Worm (Caenorhabditis elegans) whole organism, early embryonic: ENCODE measurements around the gene T24C4.10.

Source experiments
- B0310.2 ChIP-seq: sonication (generic microtip); optimal IDR thresholded peaks from 2 replicates; lab custom pipeline; 2016; ENCODE audit warnings: mild to moderate bottlenecking, missing genetic modification characterization, missing compliant biosample characterization
- ama-1 ChIP-seq: fragments of 150-350 bp; optimal IDR thresholded peaks from 2 replicates; lab custom pipeline; 2014
- ceh-13 ChIP-seq: fragments of 200-800 bp; sonication (Bioruptor generic); optimal IDR thresholded peaks from 2 replicates; lab custom pipeline; 2018; ENCODE audit warnings: mild to moderate bottlenecking, missing genetic modification characterization, missing compliant biosample characterization
- ceh-36 ChIP-seq: sonication (generic microtip); optimal IDR thresholded peaks from 2 replicates; lab custom pipeline; 2016; ENCODE audit warnings: missing genetic modification characterization, inconsistent platforms, missing compliant biosample characterization
- ets-7 ChIP-seq: sonication (generic microtip); optimal IDR thresholded peaks from 2 replicates; lab custom pipeline; 2016; ENCODE audit warnings: missing genotype, missing genetic modification characterization, missing compliant biosample characterization
- flt-1 ChIP-seq: fragments of 200-800 bp; sonication (Bioruptor generic); IDR thresholded peaks from 2 replicates; pipeline ENCODE4 v1.3.6; 2022; ENCODE audit warnings: missing genetic modification characterization, missing compliant biosample characterization
- hmbx-1 ChIP-seq: sonication (generic microtip); optimal IDR thresholded peaks from 2 replicates; lab custom pipeline; 2016; ENCODE audit warnings: mild to moderate bottlenecking, missing genetic modification characterization, missing compliant biosample characterization
- hmg-4 ChIP-seq: fragments of 200-800 bp; sonication (Bioruptor generic); optimal IDR thresholded peaks from 2 replicates; lab custom pipeline; 2018; ENCODE audit warnings: mild to moderate bottlenecking, missing genetic modification characterization, missing compliant biosample characterization
- hnd-1 ChIP-seq: sonication (generic microtip); optimal IDR thresholded peaks from 2 replicates; lab custom pipeline; 2016; ENCODE audit warnings: missing genetic modification characterization, missing compliant biosample characterization
- pes-1 ChIP-seq: fragments of 200-800 bp; sonication (Bioruptor generic); IDR thresholded peaks from 2 replicates; pipeline ENCODE4 v1.3.6; 2022; ENCODE audit warnings: missing genetic modification reagents, missing genetic modification characterization, missing compliant biosample characterization
- scrt-1 ChIP-seq: fragments of 200-800 bp; sonication (Bioruptor generic); IDR thresholded peaks from 2 replicates; pipeline ENCODE4 v1.3.6; 2022; ENCODE audit warnings: missing genetic modification characterization, missing compliant biosample characterization
- sea-1 ChIP-seq: fragments of 200-800 bp; sonication (Bioruptor generic); conservative IDR thresholded peaks from 2 replicates; pipeline ENCODE4 v1.3.6; 2022; ENCODE audit warnings: missing genetic modification characterization, missing compliant biosample characterization
- tbx-11 ChIP-seq: fragments of 200-800 bp; sonication (Bioruptor generic); IDR thresholded peaks from 2 replicates; pipeline ENCODE4 v1.3.6; 2022; ENCODE audit warnings: missing genetic modification characterization, missing compliant biosample characterization
- tbx-37 ChIP-seq: fragments of 200-800 bp; sonication (Bioruptor generic); conservative IDR thresholded peaks from 2 replicates; pipeline ENCODE4 v1.3.6; 2022; ENCODE audit warnings: missing genetic modification reagents, missing genetic modification characterization, missing compliant biosample characterization
- tra-4 ChIP-seq: sonication (generic microtip); optimal IDR thresholded peaks from 2 replicates; lab custom pipeline; 2017; ENCODE audit warnings: missing genetic modification characterization, missing compliant biosample characterization

Gene T24C4.10

DNA sequence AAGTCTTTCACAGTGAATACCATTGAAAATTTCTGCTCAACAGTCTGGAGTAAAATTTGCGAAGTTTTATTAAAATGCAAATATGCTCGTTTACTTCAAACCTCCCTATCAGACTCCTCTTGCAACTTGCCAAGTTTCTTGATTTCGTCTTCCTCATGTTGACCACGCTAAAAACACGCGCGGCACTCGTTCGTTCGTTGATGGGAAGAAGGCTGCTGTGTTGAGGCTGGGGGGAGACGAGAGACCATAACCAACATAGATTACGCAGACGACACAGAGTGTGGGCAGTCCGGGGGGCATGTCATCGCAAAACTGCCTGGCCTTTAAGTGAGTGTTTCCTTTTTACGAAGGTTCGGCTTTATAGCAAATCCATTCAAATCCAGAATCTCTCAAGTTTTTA, 47.0 kb downstream of the T24C4.10 start:
- TF ChIP-seq hmg-4 (GFP tag; lab: Kevin White, UChicago) (peak; percentile 23), sea-1 (GFP tag; lab: Robert Waterston, UW) (no peak), hmbx-1 (tag; lab: Kevin White, UChicago) (no peak), tbx-11 (GFP tag; lab: Robert Waterston, UW) (no peak), B0310.2 (tag; lab: Kevin White, UChicago) (no peak)

DNA sequence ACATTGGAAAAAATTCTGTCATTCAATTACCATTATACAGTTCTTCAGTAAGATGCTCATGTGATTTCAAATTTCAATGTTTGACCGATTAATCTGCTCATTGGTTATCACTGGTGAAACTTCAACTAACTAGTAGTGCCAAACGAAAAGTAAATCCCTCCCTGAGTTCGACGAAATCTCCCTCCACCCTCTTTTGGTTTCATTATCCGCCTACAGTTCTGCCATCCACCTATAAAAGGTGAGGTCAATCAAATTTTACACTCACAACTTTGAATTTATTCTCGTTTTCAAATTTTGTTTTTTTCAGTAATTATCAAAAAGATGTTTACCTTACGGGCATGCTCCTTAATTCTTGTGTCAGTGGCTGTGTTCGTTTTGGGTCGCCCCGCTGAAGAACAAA, 48.4 kb downstream of the T24C4.10 start, which contains the start of gene far-8:
Gene far-8 (plus strand): TSS at position 301 of the 400 bp plus-strand sequence.
- no peak for TF ChIP-seq B0310.2 (tag; lab: Kevin White, UChicago)
- TF ChIP-seq ceh-13 (GFP tag; lab: Kevin White, UChicago), result no peak
- no peak for TF ChIP-seq scrt-1 (GFP tag; lab: Robert Waterston, UW)
- TF ChIP-seq tra-4 (tag; lab: Kevin White, UChicago), result no peak

- TF ChIP-seq ceh-36 (tag; lab: Kevin White, UChicago) (no peak), tbx-37 (GFP tag; lab: Robert Waterston, UW) (no peak), hnd-1 (tag; lab: Kevin White, UChicago) (no peak), tbx-11 (GFP tag; lab: Robert Waterston, UW) (no peak), sea-1 (GFP tag; lab: Robert Waterston, UW) (no peak), flt-1 (GFP tag; lab: Robert Waterston, UW) (no peak), ama-1 (lab: Kevin White, UChicago) (no peak), B0310.2 (tag; lab: Kevin White, UChicago) (no peak), hmg-4 (GFP tag; lab: Kevin White, UChicago) (no peak), pes-1 (no peak), ceh-13 (GFP tag; lab: Kevin White, UChicago) (no peak), scrt-1 (GFP tag; lab: Robert Waterston, UW) (no peak), ets-7 (tag; lab: Kevin White, UChicago) (no peak)
Observed at ce11 chrIII:841177-841576, 49.9 kb downstream of the T24C4.10 start, which contains the start of gene K02F3.9. Gene K02F3.9 (minus strand): TSS chrIII:841366.
